Worm (Caenorhabditis elegans) whole organism, late embryonic: ENCODE results near the gene F54D10.7.

Source experiments
- C08G9.2 ChIP-seq: sonication (generic microtip); optimal IDR thresholded peaks from 2 replicates; lab custom pipeline; 2016; ENCODE audit warnings: mild to moderate bottlenecking, missing genetic modification characterization, moderate library complexity, missing compliant biosample characterization
- F13H6.1 ChIP-seq: sonication (generic microtip); optimal IDR thresholded peaks from 2 replicates; lab custom pipeline; 2016; ENCODE audit warnings: missing genetic modification characterization, missing compliant biosample characterization
- K02D7.2 ChIP-seq: sonication (generic microtip); optimal IDR thresholded peaks from 2 replicates; lab custom pipeline; 2017; ENCODE audit warnings: mild to moderate bottlenecking, missing genetic modification characterization, missing compliant biosample characterization
- K09A11.1 ChIP-seq: sonication (generic microtip); optimal IDR thresholded peaks from 2 replicates; lab custom pipeline; 2017; ENCODE audit warnings: antibody characterized with exemption, mild to moderate bottlenecking, missing genetic modification characterization, missing compliant biosample characterization; ENCODE audit not compliant: insufficient read depth
- ahr-1 ChIP-seq: sonication (generic microtip); optimal IDR thresholded peaks from 2 replicates; lab custom pipeline; 2016; ENCODE audit warnings: missing genetic modification characterization, missing compliant biosample characterization
- ama-1 ChIP-seq: fragments of 150-350 bp; optimal IDR thresholded peaks from 2 replicates; lab custom pipeline; 2014
- ceh-14 ChIP-seq: sonication (generic microtip); optimal IDR thresholded peaks from 2 replicates; lab custom pipeline; 2016; ENCODE audit warnings: missing genotype, missing genetic modification characterization, missing compliant biosample characterization
- ceh-19 ChIP-seq: fragments of 200-800 bp; sonication (Bioruptor generic); optimal IDR thresholded peaks from 2 replicates; lab custom pipeline; 2018; ENCODE audit warnings: mild to moderate bottlenecking, missing genetic modification characterization, missing compliant biosample characterization
- ceh-24 ChIP-seq: sonication (generic microtip); optimal IDR thresholded peaks from 2 replicates; lab custom pipeline; 2016; ENCODE audit warnings: mild to moderate bottlenecking, missing genetic modification characterization, missing compliant biosample characterization
- ceh-31 ChIP-seq: sonication (generic microtip); optimal IDR thresholded peaks from 2 replicates; lab custom pipeline; 2016; ENCODE audit warnings: missing genetic modification characterization, missing compliant biosample characterization
- ceh-34 ChIP-seq: sonication (generic microtip); optimal IDR thresholded peaks from 2 replicates; lab custom pipeline; 2016; ENCODE audit warnings: mild to moderate bottlenecking, missing genetic modification characterization, missing compliant biosample characterization
- ceh-45 ChIP-seq: fragments of 200-800 bp; sonication (Bioruptor generic); IDR thresholded peaks from 2 replicates; pipeline ENCODE4 v1.3.6; 2022; ENCODE audit warnings: missing genetic modification reagents, missing genetic modification characterization, missing compliant biosample characterization
- ceh-48 ChIP-seq: sonication (generic microtip); optimal IDR thresholded peaks from 2 replicates; lab custom pipeline; 2016; ENCODE audit warnings: missing genetic modification characterization, inconsistent platforms, missing compliant biosample characterization
- ceh-9 ChIP-seq: sonication (generic microtip); optimal IDR thresholded peaks from 2 replicates; lab custom pipeline; 2016; ENCODE audit warnings: mild to moderate bottlenecking, missing genetic modification characterization, inconsistent platforms, missing compliant biosample characterization
- elt-4 ChIP-seq: sonication (generic microtip); optimal IDR thresholded peaks from 2 replicates; lab custom pipeline; 2016; ENCODE audit warnings: missing genetic modification characterization, missing compliant biosample characterization
- ets-4 ChIP-seq: sonication (generic microtip); optimal IDR thresholded peaks from 2 replicates; lab custom pipeline; 2016; ENCODE audit warnings: missing genetic modification characterization, missing compliant biosample characterization
- fkh-10 ChIP-seq: fragments of 150-350 bp; optimal IDR thresholded peaks from 2 replicates; lab custom pipeline; 2014; ENCODE audit warnings: missing biosample characterization, missing genetic modification reagents, missing genetic modification characterization
- fkh-6 ChIP-seq: sonication (generic microtip); optimal IDR thresholded peaks from 2 replicates; lab custom pipeline; 2016; ENCODE audit warnings: missing genetic modification characterization, missing compliant biosample characterization
- hlh-13 ChIP-seq: fragments of 200-800 bp; sonication (Bioruptor generic); optimal IDR thresholded peaks from 2 replicates; lab custom pipeline; 2018; ENCODE audit warnings: mild to moderate bottlenecking, missing genetic modification characterization, missing compliant biosample characterization
- hlh-15 ChIP-seq: sonication (generic microtip); optimal IDR thresholded peaks from 2 replicates; lab custom pipeline; 2016; ENCODE audit warnings: missing genetic modification characterization, missing compliant biosample characterization
- hlh-8 ChIP-seq: sonication (generic microtip); optimal IDR thresholded peaks from 2 replicates; lab custom pipeline; 2016; ENCODE audit warnings: missing genotype, missing genetic modification characterization, missing compliant biosample characterization
- nfya-1 ChIP-seq: sonication (generic microtip); optimal IDR thresholded peaks from 2 replicates; lab custom pipeline; 2017; ENCODE audit warnings: missing genetic modification characterization, mild to moderate bottlenecking, missing compliant biosample characterization, antibody characterized with exemption, moderate library complexity
- nhr-11 ChIP-seq: fragments of 150-350 bp; optimal IDR thresholded peaks from 2 replicates; lab custom pipeline; 2014; ENCODE audit warnings: missing biosample characterization, missing genetic modification characterization
- odd-2 ChIP-seq: sonication (generic microtip); optimal IDR thresholded peaks from 2 replicates; lab custom pipeline; 2017; ENCODE audit warnings: antibody characterized with exemption, mild to moderate bottlenecking, missing genetic modification characterization, missing compliant biosample characterization
- pag-3 ChIP-seq: sonication (generic microtip); optimal IDR thresholded peaks from 2 replicates; lab custom pipeline; 2016; ENCODE audit warnings: missing compliant biosample characterization, missing genetic modification characterization, borderline replicate concordance
- pha-2 ChIP-seq: sonication (generic microtip); optimal IDR thresholded peaks from 2 replicates; lab custom pipeline; 2017; ENCODE audit warnings: mild to moderate bottlenecking, missing genetic modification characterization, missing compliant biosample characterization
- pha-4 ChIP-seq: fragments of 150-350 bp; optimal IDR thresholded peaks from 2 replicates; lab custom pipeline; 2018; ENCODE audit warnings: missing biosample characterization, missing genetic modification reagents, missing genetic modification characterization
- pros-1 ChIP-seq: fragments of 150-350 bp; optimal IDR thresholded peaks from 2 replicates; lab custom pipeline; 2014; ENCODE audit warnings: missing biosample characterization, missing genetic modification reagents, missing genetic modification characterization
- ref-2 ChIP-seq: sonication (generic microtip); optimal IDR thresholded peaks from 2 replicates; lab custom pipeline; 2016; ENCODE audit warnings: missing genetic modification characterization, missing compliant biosample characterization
- rnt-1 ChIP-seq: sonication (generic microtip); optimal IDR thresholded peaks from 2 replicates; lab custom pipeline; 2016; ENCODE audit warnings: missing genetic modification characterization, missing compliant biosample characterization
- sdc-2 ChIP-seq: sonication (generic microtip); optimal IDR thresholded peaks from 2 replicates; lab custom pipeline; 2016; ENCODE audit warnings: missing genotype, missing genetic modification characterization, missing compliant biosample characterization
- sox-4 ChIP-seq: sonication (generic microtip); optimal IDR thresholded peaks from 2 replicates; lab custom pipeline; 2017; ENCODE audit warnings: mild to moderate bottlenecking, missing genetic modification characterization, inconsistent platforms, missing compliant biosample characterization
- ttx-3 ChIP-seq: sonication (generic microtip); optimal IDR thresholded peaks from 2 replicates; lab custom pipeline; 2016; ENCODE audit warnings: missing genetic modification reagents, missing genetic modification characterization, missing compliant biosample characterization
- unc-86 ChIP-seq: sonication (generic microtip); optimal IDR thresholded peaks from 2 replicates; lab custom pipeline; 2016; ENCODE audit warnings: missing genetic modification characterization, missing compliant biosample characterization
- zip-5 ChIP-seq: sonication (generic microtip); optimal IDR thresholded peaks from 2 replicates; lab custom pipeline; 2016; ENCODE audit warnings: missing genetic modification characterization, missing compliant biosample characterization

F54D10.7 gene

ce11 chrII:3860826-3861225 is 39.7 kb upstream of the F54D10.7 start, which contains the start of gene oac-11:
oac-11 (minus strand) TSS chrII:3860926.
- TF ChIP-seq elt-4 (tag; lab: Kevin White, UChicago) = no peak
- TF ChIP-seq K09A11.1 (tag; lab: Kevin White, UChicago) = no peak
- no peak for TF ChIP-seq rnt-1 (tag; lab: Kevin White, UChicago)
- no peak for TF ChIP-seq pros-1 (tag; lab: Kevin White, UChicago)
- TF ChIP-seq ceh-48 (tag; lab: Kevin White, UChicago) = no peak
- TF ChIP-seq C08G9.2 (tag; lab: Kevin White, UChicago) = no peak
- no peak for TF ChIP-seq ref-2 (tag; lab: Kevin White, UChicago)
- TF ChIP-seq ceh-14 (tag; lab: Kevin White, UChicago) = no peak
- TF ChIP-seq, all 69 proteins: peak for 0

- TF ChIP-seq odd-2 (no peak), pha-4 (tag; lab: Kevin White, UChicago) (no peak), zip-5 (tag; lab: Kevin White, UChicago) (no peak), sox-4 (tag; lab: Kevin White, UChicago) (no peak), hlh-13 (GFP tag; lab: Kevin White, UChicago) (no peak), ceh-19 (no peak), ceh-9 (no peak), fkh-10 (GFP tag; lab: Kevin White, UChicago) (no peak), hlh-8 (tag; lab: Kevin White, UChicago) (no peak), ref-2 (tag; lab: Kevin White, UChicago) (no peak), F13H6.1 (tag; lab: Kevin White, UChicago) (no peak), nfya-1 (tag; lab: Kevin White, UChicago) (no peak), fkh-6 (tag; lab: Kevin White, UChicago) (no peak)
These were observed 31.6 kb upstream of the F54D10.7 start, which contains the start of gene nhr-257 for ce11 chrII:3852654-3853053. nhr-257 (plus strand) TSS chrII:3852954.

DNA sequence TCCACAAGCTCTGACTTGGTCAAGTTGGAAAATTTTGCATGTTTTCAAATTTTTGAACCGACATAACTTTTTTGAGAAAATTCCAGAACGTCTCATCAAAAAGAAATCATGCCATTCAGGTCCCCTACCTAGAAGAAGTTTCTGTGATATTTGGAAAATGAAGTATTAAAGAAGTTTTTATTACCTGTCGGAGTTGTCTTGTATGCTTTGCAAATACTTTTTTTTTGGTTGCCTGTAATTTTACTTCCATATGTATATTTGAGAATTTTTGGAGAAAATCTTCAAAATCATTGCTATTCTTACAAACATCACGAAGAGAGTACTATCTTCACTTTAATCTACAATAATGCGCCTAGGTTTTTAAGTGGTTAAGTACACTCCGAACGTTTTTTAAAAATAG is 29.6 kb upstream of the F54D10.7 start, which contains the start of gene nhr-72:
TSS of gene nhr-72 (minus strand) at position 101 of the 400 bp plus-strand sequence.
- TF ChIP-seq odd-2 (no peak), ceh-31 (tag; lab: Kevin White, UChicago) (no peak), ceh-45 (GFP tag; lab: Robert Waterston, UW) (no peak), ama-1 (lab: Kevin White, UChicago) (no peak), sdc-2 (tag; lab: Kevin White, UChicago) (no peak), ref-2 (tag; lab: Kevin White, UChicago) (no peak), nhr-11 (tag; lab: Kevin White, UChicago) (no peak), hlh-8 (tag; lab: Kevin White, UChicago) (no peak), K02D7.2 (no peak), hlh-13 (GFP tag; lab: Kevin White, UChicago) (no peak), ahr-1 (tag; lab: Kevin White, UChicago) (no peak)

DNA sequence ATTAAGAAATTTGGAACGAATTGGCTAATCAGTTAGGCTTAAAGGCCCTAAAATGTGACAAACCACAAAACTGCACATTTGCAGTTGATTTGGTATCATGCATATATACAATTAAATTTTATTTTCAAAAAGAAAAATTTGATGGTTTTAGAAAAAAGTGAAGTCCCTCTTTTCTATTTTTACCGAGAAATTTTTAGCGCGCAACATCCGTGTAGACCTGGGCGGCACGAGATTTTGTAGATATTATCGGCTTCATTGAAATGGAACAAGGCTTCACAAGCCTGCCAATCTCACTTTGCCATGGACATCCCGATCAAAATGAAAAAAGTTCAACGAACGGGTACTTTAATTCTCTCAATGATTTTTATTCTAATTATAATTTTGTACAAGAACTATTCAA is 24.9 kb upstream of the F54D10.7 start, which contains the start of gene C17A2.2:
TSS of gene C17A2.2 (plus strand) at position 301 of the 400 bp plus-strand sequence.
- TF ChIP-seq ttx-3 (tag; lab: Kevin White, UChicago) = no peak
- TF ChIP-seq ets-4 (tag; lab: Kevin White, UChicago) = no peak
- no peak for TF ChIP-seq ceh-31 (tag; lab: Kevin White, UChicago)
- TF ChIP-seq ceh-24 (tag; lab: Kevin White, UChicago) = no peak
- TF ChIP-seq pha-2 = no peak
- no peak for TF ChIP-seq ceh-34 (tag; lab: Kevin White, UChicago)
- no peak for TF ChIP-seq unc-86 (tag; lab: Kevin White, UChicago)
- TF ChIP-seq fkh-6 (tag; lab: Kevin White, UChicago) = no peak
- no peak for TF ChIP-seq nhr-11 (tag; lab: Kevin White, UChicago)
- no peak for TF ChIP-seq pag-3
- no peak for TF ChIP-seq hlh-15 (tag; lab: Kevin White, UChicago)
- TF ChIP-seq, all 69 proteins: peak for 0
